Fruit fly (Drosophila melanogaster): ENCODE measurements around the gene CG2924.

The CG2924 gene

dm6 chrX:2222181-2222790, 48.3 kb downstream of the CG2924 start, which contains the start of gene Vinc (continued):
- TF ChIP-seq C15 (GFP tag; IDR thresholded peaks at IDR 0.05) (0 out of 3 replicates have a peak, but pooled peaks have one; percentile 30), CG4617 (GFP tag; optimal IDR thresholded peaks at IDR 0.05; ENCODE audit: borderline replicate concordance) (peak; percentile 14), CG12744 (GFP tag; optimal IDR thresholded peaks at IDR 0.05) (no peak), CG4360 (GFP tag; IDR thresholded peaks at IDR 0.05) (no peak), esg (GFP tag; conservative IDR thresholded peaks at IDR 0.05) (peak; percentile 83), Pdp1 (GFP tag; optimal IDR thresholded peaks at IDR 0.05) (peak; percentile 77 to 90), pros (GFP tag; optimal IDR thresholded peaks at IDR 0.05) (peak; percentile 81), CG14860 (GFP tag; IDR thresholded peaks at IDR 0.05; ENCODE audit: partially characterized antibody) (0 out of 3 replicates have a peak, but pooled peaks have one; percentile 47), pita (GFP tag; optimal IDR thresholded peaks at IDR 0.05) (no peak), Neu2 (GFP tag; optimal IDR thresholded peaks at IDR 0.05; ENCODE audit: borderline replicate concordance) (peak; percentile 58), tna (GFP tag; IDR thresholded peaks at IDR 0.05; ENCODE audit: partially characterized antibody) (peak; percentile 55; the same call in 1 of the 2 replicates), CG7745 (tag; optimal IDR thresholded peaks at IDR 0.05) (no peak), CG2116 (GFP tag; optimal IDR thresholded peaks at IDR 0.05) (peak; percentile 38), knrl (GFP tag; IDR thresholded peaks at IDR 0.05; ENCODE audit: partially characterized antibody) (peak; percentile 43; the same call in 1 of the 3 replicates), tio (GFP tag; optimal IDR thresholded peaks at IDR 0.05) (no peak), ap (GFP tag; IDR thresholded peaks at IDR 0.05) (peak; percentile 67), CG33557 (GFP tag; optimal IDR thresholded peaks at IDR 0.05) (peak; percentile 39), slbo (GFP tag; IDR thresholded peaks at IDR 0.05) (peak; percentile 78), Ptx1 (GFP tag; IDR thresholded peaks at IDR 0.05) (peak; percentile 90), kah (GFP tag; optimal IDR thresholded peaks at IDR 0.05) (peak; percentile 79), amos (GFP tag; IDR thresholded peaks at IDR 0.05; ENCODE audit: partially characterized antibody) (peak; percentile 55; the same call in 1 of the 2 replicates), stwl (tag; optimal IDR thresholded peaks at IDR 0.05) (peak; percentile 13), slou (GFP tag; optimal IDR thresholded peaks at IDR 0.05) (peak; percentile 86), slp2 (GFP tag; optimal IDR thresholded peaks at IDR 0.05) (peak; percentile 85), CG9437 (GFP tag; optimal IDR thresholded peaks at IDR 0.05) (peak; percentile 59), Scr (GFP tag; IDR thresholded peaks at IDR 0.05; ENCODE audit: partially characterized antibody) (peak; percentile 43; the same call in 1 of the 2 replicates), wdn (GFP tag; IDR thresholded peaks at IDR 0.05) (peak; percentile 69; the same call in 1 of the 2 replicates), E2f2 (GFP tag; IDR thresholded peaks at IDR 0.05) (peak; percentile 86), dmrt99B (tag; optimal IDR thresholded peaks at IDR 0.05) (peak; percentile 80), CG43689 (GFP tag; IDR thresholded peaks at IDR 0.05) (no peak), Usf (GFP tag; optimal IDR thresholded peaks at IDR 0.05) (peak; percentile 36), CG17328 (GFP tag; IDR thresholded peaks at IDR 0.05) (peak; percentile 62), nom (GFP tag; optimal IDR thresholded peaks at IDR 0.05) (peak; percentile 92), CG13296 (GFP tag; optimal IDR thresholded peaks at IDR 0.05) (peak; percentile 96), HLH54F (GFP tag; optimal IDR thresholded peaks at IDR 0.05) (peak; percentile 71), CG10543 (GFP tag; optimal IDR thresholded peaks at IDR 0.05) (peak; percentile 96), Deaf1 (tag; optimal IDR thresholded peaks at IDR 0.05) (peak; percentile 79), cg (GFP tag; optimal IDR thresholded peaks at IDR 0.05) (peak; percentile 71), CG8765 (GFP tag; IDR thresholded peaks at IDR 0.05) (peak; percentile 50; the same call in 1 of the 2 replicates), CG8089 (GFP tag; optimal IDR thresholded peaks at IDR 0.05) (peak; percentile 47), CG15011 (GFP tag; optimal IDR thresholded peaks at IDR 0.05) (no peak), Hmx (GFP tag; optimal IDR thresholded peaks at IDR 0.05) (peak; percentile 76), bowl (GFP tag; IDR thresholded peaks at IDR 0.05) (peak; percentile 41; the same call in 1 of the 2 replicates), otp (GFP tag; IDR thresholded peaks at IDR 0.05) (peak; percentile 64; the same call in 2 of the 3 replicates), Sox100B (GFP tag; optimal IDR thresholded peaks at IDR 0.05) (no peak), CG2129 (GFP tag; IDR thresholded peaks at IDR 0.05; ENCODE audit: partially characterized antibody) (no peak), MESR4 (GFP tag; optimal IDR thresholded peaks at IDR 0.05) (no peak), CG34376 (GFP tag; optimal IDR thresholded peaks at IDR 0.05) (peak; percentile 96)

Data from whole organism, embryonic.